Worm (Caenorhabditis elegans) whole organism, mixed stage, embryonic: ENCODE measurements around the gene cisd-3.1.
A peak's percentile ranks its signal among the peaks of the same experiment; 100 is the strongest.

ENCODE experiments used
- M03D4.4 ChIP-seq: sonication (generic microtip); optimal IDR thresholded peaks from 2 replicates; lab custom pipeline; 2017; ENCODE audit warnings: mild to moderate bottlenecking, missing genetic modification characterization, missing compliant biosample characterization
- blmp-1 ChIP-seq: fragments of 150-350 bp; optimal IDR thresholded peaks from 2 replicates; lab custom pipeline; 2014; ENCODE audit warnings: missing biosample characterization, missing genetic modification characterization
- ceh-39 ChIP-seq: fragments of 150-350 bp; optimal IDR thresholded peaks from 2 replicates; lab custom pipeline; 2014; ENCODE audit warnings: missing biosample characterization, missing genetic modification characterization
- ceh-43 ChIP-seq: fragments of 200-800 bp; sonication (Bioruptor generic); optimal IDR thresholded peaks from 2 replicates; lab custom pipeline; 2018; ENCODE audit warnings: mild to moderate bottlenecking, missing genetic modification characterization, moderate library complexity, missing compliant biosample characterization
- ceh-83 ChIP-seq: fragments of 200-800 bp; sonication (Bioruptor generic); optimal IDR thresholded peaks from 2 replicates; lab custom pipeline; 2018; ENCODE audit warnings: mild to moderate bottlenecking, missing genetic modification characterization, missing compliant biosample characterization
- ces-1 ChIP-seq: fragments of 150-350 bp; optimal IDR thresholded peaks from 2 replicates; lab custom pipeline; 2014; ENCODE audit warnings: missing biosample characterization, missing genetic modification reagents, missing genetic modification characterization
- drap-1 ChIP-seq: fragments of 200-800 bp; sonication (Bioruptor generic); optimal IDR thresholded peaks from 3 replicates; lab custom pipeline; 2018; ENCODE audit warnings: mild to moderate bottlenecking, missing genetic modification characterization, missing compliant biosample characterization
- elt-1 ChIP-seq: sonication (generic microtip); optimal IDR thresholded peaks from 2 replicates; lab custom pipeline; 2017; ENCODE audit warnings: missing genetic modification characterization, mild to moderate bottlenecking, missing compliant biosample characterization, antibody characterized with exemption, moderate library complexity, borderline replicate concordance; ENCODE audit not compliant: insufficient read depth
- flh-1 ChIP-seq: fragments of 200-800 bp; sonication (Bioruptor generic); optimal IDR thresholded peaks from 2 replicates; lab custom pipeline; 2018; ENCODE audit warnings: mild to moderate bottlenecking, missing genetic modification characterization, moderate library complexity, missing compliant biosample characterization
- ham-2 ChIP-seq: fragments of 200-800 bp; sonication (Bioruptor generic); optimal IDR thresholded peaks from 2 replicates; lab custom pipeline; 2018; ENCODE audit warnings: mild to moderate bottlenecking, missing genetic modification characterization, missing compliant biosample characterization
- hlh-1 ChIP-seq: fragments of 150-350 bp; optimal IDR thresholded peaks from 2 replicates; lab custom pipeline; 2014; ENCODE audit warnings: missing biosample characterization, missing genetic modification reagents, missing genetic modification characterization
- lin-13 ChIP-seq: fragments of 150-350 bp; optimal IDR thresholded peaks from 2 replicates; lab custom pipeline; 2014; ENCODE audit warnings: missing biosample characterization, missing genetic modification characterization
- lin-32 ChIP-seq: fragments of 200-800 bp; sonication (Bioruptor generic); optimal IDR thresholded peaks from 2 replicates; lab custom pipeline; 2018; ENCODE audit warnings: mild to moderate bottlenecking, missing genetic modification characterization, missing compliant biosample characterization
- lsy-2 ChIP-seq: fragments of 150-350 bp; optimal IDR thresholded peaks from 2 replicates; lab custom pipeline; 2014; ENCODE audit warnings: missing biosample characterization, missing genetic modification characterization
- mep-1 ChIP-seq: fragments of 150-350 bp; optimal IDR thresholded peaks from 2 replicates; lab custom pipeline; 2017; ENCODE audit warnings: missing biosample characterization, missing genetic modification reagents, missing genetic modification characterization, inconsistent platforms
- nhr-12 ChIP-seq: fragments of 150-350 bp; optimal IDR thresholded peaks from 2 replicates; lab custom pipeline; 2014; ENCODE audit warnings: missing biosample characterization, missing genetic modification characterization
- nhr-2 ChIP-seq: fragments of 150-350 bp; optimal IDR thresholded peaks from 2 replicates; lab custom pipeline; 2014; ENCODE audit warnings: missing biosample characterization, missing genetic modification characterization
- nhr-237 ChIP-seq: fragments of 150-350 bp; optimal IDR thresholded peaks from 2 replicates; lab custom pipeline; 2014; ENCODE audit warnings: missing biosample characterization, missing genetic modification characterization
- nhr-28 ChIP-seq: fragments of 150-350 bp; optimal IDR thresholded peaks from 2 replicates; lab custom pipeline; 2014; ENCODE audit warnings: missing biosample characterization, missing genetic modification characterization
- nhr-76 ChIP-seq: sonication (generic microtip); optimal IDR thresholded peaks from 2 replicates; lab custom pipeline; 2017; ENCODE audit warnings: missing biosample characterization, missing genetic modification characterization
- pha-4 ChIP-seq: fragments of 150-350 bp; optimal IDR thresholded peaks from 2 replicates; lab custom pipeline; 2018; ENCODE audit warnings: missing biosample characterization, missing genetic modification reagents, missing genetic modification characterization
- sem-2 ChIP-seq: fragments of 200-800 bp; sonication (Bioruptor generic); optimal IDR thresholded peaks from 2 replicates; lab custom pipeline; 2018; ENCODE audit warnings: mild to moderate bottlenecking, missing genetic modification characterization, missing compliant biosample characterization
- snpc-4 ChIP-seq: fragments of 150-350 bp; optimal IDR thresholded peaks from 2 replicates; lab custom pipeline; 2014; ENCODE audit warnings: missing biosample characterization, missing genetic modification characterization
- sptf-1 ChIP-seq: sonication (generic microtip); optimal IDR thresholded peaks from 2 replicates; lab custom pipeline; 2017; ENCODE audit warnings: mild to moderate bottlenecking, missing genetic modification characterization, moderate library complexity, missing compliant biosample characterization
- unc-120 ChIP-seq: sonication (generic microtip); optimal IDR thresholded peaks from 2 replicates; lab custom pipeline; 2017; ENCODE audit warnings: missing genetic modification characterization, missing compliant biosample characterization; ENCODE audit not compliant: poor library complexity, severe bottlenecking
- unc-39 ChIP-seq: fragments of 150-350 bp; optimal IDR thresholded peaks from 2 replicates; lab custom pipeline; 2014; ENCODE audit warnings: missing biosample characterization, missing genetic modification characterization
- unc-62 ChIP-seq: fragments of 150-350 bp; optimal IDR thresholded peaks from 2 replicates; lab custom pipeline; 2014; ENCODE audit warnings: missing biosample characterization, missing genetic modification reagents, missing genetic modification characterization
- zip-8 ChIP-seq: fragments of 150-350 bp; optimal IDR thresholded peaks from 2 replicates; lab custom pipeline; 2014; ENCODE audit warnings: missing biosample characterization, missing genetic modification characterization
- ztf-11 ChIP-seq: fragments of 150-350 bp; optimal IDR thresholded peaks from 2 replicates; lab custom pipeline; 2014; ENCODE audit warnings: missing biosample characterization, missing genetic modification characterization

The cisd-3.1 gene

DNA sequence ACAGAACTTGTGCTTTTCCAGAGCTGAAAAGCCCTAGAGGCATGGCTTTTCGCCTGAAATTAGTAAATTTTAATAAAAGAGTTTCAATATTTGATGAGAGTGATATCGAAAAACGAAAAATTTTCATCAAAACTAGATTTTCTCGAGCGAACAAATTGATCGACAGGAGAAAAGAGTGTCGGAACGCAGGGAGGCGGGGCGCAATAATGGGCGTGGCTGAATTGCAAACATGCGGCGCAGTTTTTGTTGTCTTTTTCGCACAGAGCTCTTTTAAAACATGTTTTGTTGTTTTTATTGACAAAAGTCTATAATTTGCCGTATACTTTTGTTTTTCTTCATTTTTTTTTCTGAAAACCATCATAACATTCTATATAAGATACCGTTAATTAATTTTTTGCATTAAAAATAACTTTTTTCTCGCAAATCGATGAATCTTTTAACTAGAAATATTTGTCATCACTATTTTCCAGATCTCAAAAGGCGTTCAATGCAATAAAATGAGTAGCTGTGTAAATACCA lies 35.8 kb downstream of the cisd-3.1 start, which contains the start of the genes sel-5 and wdr-48:
TSS of gene sel-5 (minus strand) at position 53 of the 519 bp plus-strand sequence.
TSS of gene wdr-48 (plus strand) at position 469 of the 519 bp plus-strand sequence.
- TF ChIP-seq sptf-1 (no peak), lin-13 (tag; lab: Kevin White, UChicago) (peak; percentile 33), mep-1 (tag; lab: Kevin White, UChicago) (peak; percentile 39), ces-1 (GFP tag; lab: Kevin White, UChicago) (peak; percentile 32), ztf-11 (tag; lab: Kevin White, UChicago) (no peak), lsy-2 (tag; lab: Kevin White, UChicago) (peak; percentile 74), nhr-237 (no peak), unc-120 (tag; lab: Kevin White, UChicago) (peak; percentile 34)

DNA sequence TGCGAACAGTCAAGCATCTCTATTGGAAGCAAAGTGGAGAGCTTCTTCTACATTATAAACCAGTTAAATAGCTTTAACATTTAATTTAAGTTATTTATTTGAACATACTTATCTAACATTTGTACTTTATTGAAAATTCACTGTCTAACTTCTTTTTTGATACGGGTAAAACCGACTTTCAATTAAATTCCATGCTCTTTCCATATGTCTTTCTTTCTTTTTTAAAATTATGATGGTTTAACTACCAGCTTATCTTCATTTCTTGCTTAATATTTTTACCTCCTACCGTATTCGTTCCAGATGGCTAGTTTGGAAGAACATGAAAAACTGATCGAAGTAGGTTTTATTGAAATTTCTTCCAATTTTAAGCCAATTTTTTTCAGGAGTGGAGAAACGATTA lies 38.8 kb downstream of the cisd-3.1 start, which contains the start of gene F35G12.12:
TSS of gene F35G12.12 (plus strand) at position 301 of the 400 bp plus-strand sequence.
- TF ChIP-seq ceh-39 (no peak), nhr-76 (tag; lab: Kevin White, UChicago) (no peak), ces-1 (GFP tag; lab: Kevin White, UChicago) (no peak), sptf-1 (no peak), nhr-237 (no peak), sem-2 (no peak), ztf-11 (tag; lab: Kevin White, UChicago) (no peak), nhr-28 (tag; lab: Kevin White, UChicago) (no peak), lsy-2 (tag; lab: Kevin White, UChicago) (no peak), mep-1 (tag; lab: Kevin White, UChicago) (no peak), ham-2 (GFP tag; lab: Kevin White, UChicago) (no peak), lin-13 (tag; lab: Kevin White, UChicago) (no peak), ceh-83 (GFP tag; lab: Kevin White, UChicago) (no peak), drap-1 (GFP tag; lab: Kevin White, UChicago) (no peak), hlh-1 (tag; lab: Kevin White, UChicago) (no peak), flh-1 (GFP tag; lab: Kevin White, UChicago) (no peak)

DNA sequence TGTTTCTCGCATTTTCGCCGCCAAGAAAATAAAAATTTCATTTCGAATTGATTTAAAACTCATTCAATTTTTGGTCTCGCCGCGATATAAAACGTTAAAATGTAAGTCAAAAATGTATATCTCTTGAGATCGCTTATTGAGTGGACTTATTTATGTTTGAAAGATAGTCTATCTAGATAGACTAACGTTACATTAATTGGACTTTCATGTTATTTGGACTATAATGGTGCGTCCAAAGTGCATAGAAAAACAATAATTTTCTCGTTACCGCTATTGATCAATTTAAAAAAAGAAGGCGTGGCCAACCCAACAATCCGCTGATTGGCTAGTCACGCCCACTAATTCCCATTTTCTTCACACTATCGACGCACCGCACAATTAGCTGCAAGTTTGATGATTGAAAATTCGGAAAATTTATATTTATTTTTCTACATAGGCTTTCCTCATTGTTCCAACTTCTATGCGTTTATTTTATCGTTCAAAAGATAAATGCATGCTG lies 41.4 kb downstream of the cisd-3.1 start, which contains the start of gene F35G12.5:
TSS of gene F35G12.5 (plus strand) at position 51 of the 499 bp plus-strand sequence.
- TF ChIP-seq M03D4.4 (tag; lab: Kevin White, UChicago): no peak
- no peak for TF ChIP-seq blmp-1
- TF ChIP-seq mep-1 (tag; lab: Kevin White, UChicago): no peak
- no peak for TF ChIP-seq sem-2
- no peak for TF ChIP-seq nhr-12 (tag; lab: Kevin White, UChicago)
- TF ChIP-seq drap-1 (GFP tag; lab: Kevin White, UChicago): no peak
- no peak for TF ChIP-seq unc-39 (tag; lab: Kevin White, UChicago)
- TF ChIP-seq nhr-2: no peak
- TF ChIP-seq sptf-1: no peak

DNA sequence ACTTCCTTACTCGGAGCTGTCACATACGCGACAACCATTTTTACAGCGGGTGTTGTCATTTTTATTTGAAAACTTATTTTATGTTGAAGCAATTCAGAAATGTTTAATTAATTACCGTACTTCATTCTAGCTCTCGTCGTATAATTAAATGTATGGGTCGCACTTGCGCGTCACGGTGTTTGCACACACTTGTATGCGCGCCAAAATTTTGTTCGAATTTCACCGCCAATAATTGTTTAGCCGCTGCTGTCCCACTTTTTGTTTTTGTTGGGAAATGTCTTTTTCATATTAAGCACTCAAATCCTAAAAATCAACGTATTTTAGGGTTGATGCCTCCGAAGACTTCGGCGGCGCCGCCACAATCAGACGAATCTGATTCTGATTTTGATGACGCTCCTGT lies 44.5 kb downstream of the cisd-3.1 start, which contains the start of the genes F35G12.7 and smc-4:
TSS of gene F35G12.7 (minus strand) at position 154 of the 400 bp plus-strand sequence.
TSS of gene smc-4 (plus strand) at position 325 of the 400 bp plus-strand sequence.
- TF ChIP-seq ces-1 (GFP tag; lab: Kevin White, UChicago) (peak; percentile 91), lsy-2 (tag; lab: Kevin White, UChicago) (peak; percentile 92), lin-13 (tag; lab: Kevin White, UChicago) (peak; percentile 19), ceh-43 (GFP tag; lab: Kevin White, UChicago) (peak; percentile 40), unc-62 (GFP tag; lab: Kevin White, UChicago) (no peak), flh-1 (GFP tag; lab: Kevin White, UChicago) (no peak), pha-4 (tag; lab: Kevin White, UChicago) (peak; percentile 48), ham-2 (GFP tag; lab: Kevin White, UChicago) (peak; percentile 28)
- TF ChIP-seq, all 35 proteins: peak for 6

DNA sequence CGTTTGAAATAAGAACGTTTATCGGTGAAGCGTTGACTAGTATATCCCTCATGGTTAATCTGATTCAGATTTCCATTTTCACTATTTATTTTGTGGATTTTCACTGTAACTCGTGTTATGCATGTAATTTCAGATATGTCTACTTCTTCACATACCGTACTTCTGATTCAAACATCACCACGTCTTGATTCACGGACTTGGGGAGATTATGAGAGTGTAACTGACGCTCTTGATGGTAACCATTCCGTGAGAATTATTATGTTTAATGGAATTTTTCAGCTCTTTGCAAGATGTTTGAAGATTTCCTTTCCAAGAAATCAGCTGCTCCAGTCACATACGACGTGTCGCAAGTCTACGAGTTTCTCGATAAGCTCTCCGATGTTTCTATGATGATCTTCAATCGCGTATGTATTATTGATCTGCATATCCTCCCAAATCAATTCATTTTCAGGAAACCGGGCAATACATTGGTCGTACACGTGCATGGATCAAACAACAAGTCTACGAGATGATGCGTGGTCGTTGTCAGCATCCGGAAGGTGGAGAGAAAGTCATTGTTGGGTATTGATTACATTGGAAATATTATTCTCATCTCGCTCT lies 50.5 kb downstream of the cisd-3.1 start, which contains the start of gene erh-2:
TSS of gene erh-2 (plus strand) at position 134 of the 600 bp plus-strand sequence.
- TF ChIP-seq nhr-237 (no peak), lsy-2 (tag; lab: Kevin White, UChicago) (no peak), lin-32 (GFP tag; lab: Kevin White, UChicago) (no peak), nhr-28 (tag; lab: Kevin White, UChicago) (no peak), nhr-2 (no peak), ceh-39 (no peak), ztf-11 (tag; lab: Kevin White, UChicago) (no peak), unc-62 (GFP tag; lab: Kevin White, UChicago) (no peak), nhr-12 (tag; lab: Kevin White, UChicago) (no peak), zip-8 (tag; lab: Kevin White, UChicago) (no peak), snpc-4 (tag; lab: Kevin White, UChicago) (no peak), hlh-1 (tag; lab: Kevin White, UChicago) (no peak), nhr-76 (tag; lab: Kevin White, UChicago) (no peak), drap-1 (GFP tag; lab: Kevin White, UChicago) (no peak), elt-1 (no peak)
